Worm (Caenorhabditis elegans) whole organism, L2 larva: ENCODE results near the gene Y53C12B.1.

Source experiments
- C34F6.9 ChIP-seq: fragments of 150-350 bp; optimal IDR thresholded peaks from 2 replicates; lab custom pipeline; 2014; ENCODE audit warnings: missing biosample characterization, missing genetic modification characterization
- F13H6.1 ChIP-seq: sonication (generic microtip); optimal IDR thresholded peaks from 2 replicates; lab custom pipeline; 2016; ENCODE audit warnings: missing genetic modification characterization, missing compliant biosample characterization
- R02D3.7 ChIP-seq: fragments of 150-350 bp; optimal IDR thresholded peaks from 2 replicates; lab custom pipeline; 2014; ENCODE audit warnings: missing biosample characterization, missing genetic modification characterization
- Y55F3AM.14 ChIP-seq: fragments of 200-800 bp; sonication (Bioruptor generic); optimal IDR thresholded peaks from 2 replicates; lab custom pipeline; 2018; ENCODE audit warnings: mild to moderate bottlenecking, missing genetic modification characterization, missing compliant biosample characterization
- ZK546.5 ChIP-seq: sonication (generic microtip); optimal IDR thresholded peaks from 2 replicates; lab custom pipeline; 2017; ENCODE audit warnings: missing biosample characterization, missing genetic modification characterization
- alr-1 ChIP-seq: fragments of 150-350 bp; optimal IDR thresholded peaks from 2 replicates; lab custom pipeline; 2014; ENCODE audit warnings: missing biosample characterization, missing genetic modification characterization
- aly-2 ChIP-seq: fragments of 150-350 bp; optimal IDR thresholded peaks from 2 replicates; lab custom pipeline; 2014; ENCODE audit warnings: missing biosample characterization, missing genetic modification characterization
- ama-1 ChIP-seq: fragments of 150-350 bp; optimal IDR thresholded peaks from 2 replicates; lab custom pipeline; 2018; ENCODE audit warnings: inconsistent platforms
- blmp-1 ChIP-seq: sonication (generic microtip); optimal IDR thresholded peaks from 2 replicates; lab custom pipeline; 2017; ENCODE audit warnings: missing genetic modification characterization, mild to moderate bottlenecking, missing compliant biosample characterization, antibody characterized with exemption, moderate library complexity; ENCODE audit not compliant: insufficient read depth
- ceh-16 ChIP-seq: fragments of 150-350 bp; optimal IDR thresholded peaks from 2 replicates; lab custom pipeline; 2014; ENCODE audit warnings: missing biosample characterization, missing genetic modification characterization
- ceh-82 ChIP-seq: fragments of 150-350 bp; optimal IDR thresholded peaks from 2 replicates; lab custom pipeline; 2014; ENCODE audit warnings: missing biosample characterization, missing genetic modification characterization
- crh-2 ChIP-seq: sonication (generic microtip); optimal IDR thresholded peaks from 2 replicates; lab custom pipeline; 2017; ENCODE audit warnings: missing biosample characterization, missing genetic modification characterization
- dmd-4 ChIP-seq: sonication (generic microtip); optimal IDR thresholded peaks from 2 replicates; lab custom pipeline; 2017; ENCODE audit warnings: missing biosample characterization, missing genetic modification characterization
- egl-27 ChIP-seq: sonication (generic microtip); optimal IDR thresholded peaks from 3 replicates; lab custom pipeline; 2017; ENCODE audit warnings: missing biosample characterization, missing genetic modification reagents, missing genetic modification characterization
- elt-1 ChIP-seq: fragments of 150-350 bp; optimal IDR thresholded peaks from 2 replicates; lab custom pipeline; 2014; ENCODE audit warnings: missing biosample characterization, missing genetic modification characterization
- elt-3 ChIP-seq: sonication (generic microtip); optimal IDR thresholded peaks from 2 replicates; lab custom pipeline; 2017; ENCODE audit warnings: missing biosample characterization, missing genetic modification characterization
- fos-1 ChIP-seq: fragments of 150-350 bp; optimal IDR thresholded peaks from 2 replicates; lab custom pipeline; 2014; ENCODE audit warnings: missing biosample characterization, missing genetic modification characterization
- gmeb-1 ChIP-seq: fragments of 150-350 bp; optimal IDR thresholded peaks from 2 replicates; lab custom pipeline; 2014; ENCODE audit warnings: missing biosample characterization, missing genetic modification characterization
- lin-11 ChIP-seq: fragments of 150-350 bp; sonication (generic microtip); optimal IDR thresholded peaks from 2 replicates; lab custom pipeline; 2014; ENCODE audit warnings: missing biosample characterization, missing genetic modification characterization, inconsistent platforms, mixed read lengths
- lin-13 ChIP-seq: fragments of 150-350 bp; optimal IDR thresholded peaks from 2 replicates; lab custom pipeline; 2014; ENCODE audit warnings: missing biosample characterization, missing genetic modification reagents, missing genetic modification characterization
- lin-39 ChIP-seq: fragments of 150-350 bp; optimal IDR thresholded peaks from 2 replicates; lab custom pipeline; 2014; ENCODE audit warnings: missing biosample characterization, missing genetic modification reagents, missing genetic modification characterization
- lsy-2 ChIP-seq, 2 experiments: fragments of 150-350 bp in 1 of 2; sonication (generic microtip) in 1 of 2; optimal IDR thresholded peaks; 2 replicates each; lab custom pipeline; 2014 to 2017; ENCODE audit warnings: missing biosample characterization in 2 of 2, missing genetic modification characterization in 2 of 2
- mab-5 ChIP-seq: fragments of 150-350 bp; optimal IDR thresholded peaks from 2 replicates; lab custom pipeline; 2014; ENCODE audit warnings: missing biosample characterization, missing genetic modification characterization
- mbf-1 ChIP-seq: sonication (generic microtip); optimal IDR thresholded peaks from 2 replicates; lab custom pipeline; 2017; ENCODE audit warnings: missing biosample characterization, missing genetic modification characterization
- mdl-1 ChIP-seq, 2 experiments: fragments of 150-350 bp in 1 of 2; sonication (generic microtip) in 1 of 2; optimal IDR thresholded peaks; 2 replicates each; lab custom pipeline; 2017; ENCODE audit warnings: missing biosample characterization in 2 of 2, missing genetic modification characterization in 2 of 2
- nhr-10 ChIP-seq: sonication (generic microtip); optimal IDR thresholded peaks from 2 replicates; lab custom pipeline; 2017; ENCODE audit warnings: missing biosample characterization, missing genetic modification characterization
- nhr-11 ChIP-seq: fragments of 150-350 bp; optimal IDR thresholded peaks from 2 replicates; lab custom pipeline; 2014; ENCODE audit warnings: missing biosample characterization, missing genetic modification characterization
- nhr-12 ChIP-seq: fragments of 150-350 bp; optimal IDR thresholded peaks from 2 replicates; lab custom pipeline; 2014; ENCODE audit warnings: missing biosample characterization, missing genetic modification characterization
- nhr-129 ChIP-seq: fragments of 150-350 bp; optimal IDR thresholded peaks from 2 replicates; lab custom pipeline; 2014; ENCODE audit warnings: missing biosample characterization, missing genetic modification characterization
- nhr-21 ChIP-seq: fragments of 150-350 bp; optimal IDR thresholded peaks from 2 replicates; lab custom pipeline; 2014; ENCODE audit warnings: missing biosample characterization, missing genetic modification characterization
- nhr-23 ChIP-seq: fragments of 150-350 bp; optimal IDR thresholded peaks from 2 replicates; lab custom pipeline; 2014; ENCODE audit warnings: missing biosample characterization, missing genetic modification reagents, missing genetic modification characterization
- nhr-237 ChIP-seq: fragments of 150-350 bp; optimal IDR thresholded peaks from 2 replicates; lab custom pipeline; 2014; ENCODE audit warnings: missing biosample characterization, missing genetic modification characterization
- nhr-25 ChIP-seq: fragments of 150-350 bp; sonication (generic microtip); optimal IDR thresholded peaks from 3 replicates; lab custom pipeline; 2014; ENCODE audit warnings: missing biosample characterization, missing genetic modification characterization
- nhr-6 ChIP-seq: fragments of 150-350 bp; optimal IDR thresholded peaks from 2 replicates; lab custom pipeline; 2014; ENCODE audit warnings: missing biosample characterization, missing genetic modification characterization
- nhr-77 ChIP-seq: fragments of 150-350 bp; optimal IDR thresholded peaks from 2 replicates; lab custom pipeline; 2014; ENCODE audit warnings: missing biosample characterization, missing genetic modification characterization
- peb-1 ChIP-seq: fragments of 150-350 bp; optimal IDR thresholded peaks from 2 replicates; lab custom pipeline; 2014; ENCODE audit warnings: missing biosample characterization, missing genetic modification characterization
- sem-4 ChIP-seq: fragments of 150-350 bp; optimal IDR thresholded peaks from 2 replicates; lab custom pipeline; 2014; ENCODE audit warnings: missing biosample characterization, missing genetic modification reagents, missing genetic modification characterization
- skn-1 ChIP-seq: sonication (generic microtip); optimal IDR thresholded peaks from 2 replicates; lab custom pipeline; 2017; ENCODE audit warnings: missing biosample characterization, missing genetic modification characterization
- sma-3 ChIP-seq: sonication (generic microtip); optimal IDR thresholded peaks from 2 replicates; lab custom pipeline; 2016; ENCODE audit warnings: missing genetic modification reagents, missing genetic modification characterization, missing compliant biosample characterization
- sma-9 ChIP-seq, 2 experiments: fragments of 150-350 bp in 1 of 2; sonication (generic microtip) in 1 of 2; optimal IDR thresholded peaks; 2 replicates each; lab custom pipeline; 2014 to 2016; ENCODE audit warnings: missing genetic modification characterization in 2 of 2, mild to moderate bottlenecking in 1 of 2, missing biosample characterization in 1 of 2, missing compliant biosample characterization in 1 of 2, missing genetic modification reagents in 1 of 2, moderate library complexity in 1 of 2
- snpc-4 ChIP-seq: fragments of 150-350 bp; optimal IDR thresholded peaks from 2 replicates; lab custom pipeline; 2014; ENCODE audit warnings: missing biosample characterization, missing genetic modification characterization
- unc-39 ChIP-seq: fragments of 150-350 bp; optimal IDR thresholded peaks from 2 replicates; lab custom pipeline; 2014; ENCODE audit warnings: missing biosample characterization, missing genetic modification characterization
- unc-55 ChIP-seq: fragments of 150-350 bp; sonication (generic microtip); optimal IDR thresholded peaks from 3 replicates; lab custom pipeline; 2014; ENCODE audit warnings: missing biosample characterization, missing genetic modification reagents, missing genetic modification characterization
- unc-62 ChIP-seq: fragments of 150-350 bp; optimal IDR thresholded peaks from 2 replicates; lab custom pipeline; 2014; ENCODE audit warnings: missing biosample characterization, missing genetic modification reagents, missing genetic modification characterization
- zag-1 ChIP-seq: fragments of 150-350 bp; optimal IDR thresholded peaks from 2 replicates; lab custom pipeline; 2014; ENCODE audit warnings: missing biosample characterization, missing genetic modification characterization
- ztf-1 ChIP-seq: fragments of 200-800 bp; sonication (Bioruptor generic); conservative IDR thresholded peaks from 2 replicates; pipeline ENCODE4 v1.3.6; 2022; ENCODE audit warnings: missing genetic modification characterization, missing compliant biosample characterization
- ztf-11 ChIP-seq: sonication (generic microtip); optimal IDR thresholded peaks from 2 replicates; lab custom pipeline; 2017; ENCODE audit warnings: missing biosample characterization, missing genetic modification characterization
- ztf-4 ChIP-seq: fragments of 150-350 bp; optimal IDR thresholded peaks from 2 replicates; lab custom pipeline; 2014; ENCODE audit warnings: missing biosample characterization, missing genetic modification characterization

Gene Y53C12B.1

DNA sequence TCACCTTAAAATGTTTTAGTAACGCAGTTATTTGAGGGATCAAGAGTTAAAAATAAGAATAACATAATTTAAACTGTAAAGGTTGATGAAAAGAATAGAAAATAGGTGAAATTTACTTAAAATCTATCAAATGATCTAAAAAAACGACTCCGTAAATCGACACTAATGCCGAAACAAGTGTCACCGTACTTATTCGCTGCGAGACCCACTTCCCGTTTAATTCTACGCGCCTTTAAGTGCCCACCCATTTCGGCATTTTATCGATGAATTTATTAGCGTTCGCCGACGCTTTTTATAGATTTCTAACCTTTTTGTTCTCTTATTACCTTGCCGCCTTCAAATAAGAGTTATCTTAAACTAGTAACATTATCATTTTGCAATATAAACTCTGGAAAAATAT lies at the start of gene Y53C12B.1, which contains the start of gene nos-3:
Gene Y53C12B.1 (minus strand): TSS at position 10 of the 400 bp plus-strand sequence.
Gene nos-3 (plus strand): TSS at position 248 of the 400 bp plus-strand sequence.
- TF ChIP-seq ztf-11 (tag; lab: Kevin White, UChicago) (no peak), C34F6.9 (tag; lab: Kevin White, UChicago) (peak; percentile 85), R02D3.7 (tag; lab: Kevin White, UChicago) (peak; percentile 83), nhr-11 (tag; lab: Kevin White, UChicago) (no peak), lsy-2 (tag; optimal IDR thresholded peaks at IDR 0.05; lab: Kevin White, UChicago) (peak; percentile 97 to 99), dmd-4 (no peak), egl-27 (peak; percentile 12), mdl-1 (tag; optimal IDR thresholded peaks at IDR 0.05; lab: Kevin White, UChicago) (no peak), sma-3 (GFP tag; lab: Kevin White, UChicago) (peak; percentile 77), nhr-12 (no peak), ZK546.5 (no peak), peb-1 (no peak), F13H6.1 (peak; percentile 71), nhr-10 (tag; lab: Kevin White, UChicago) (no peak), lin-13 (GFP tag; lab: Kevin White, UChicago) (peak; percentile 80), elt-1 (tag; lab: Kevin White, UChicago) (no peak), ztf-4 (tag; lab: Kevin White, UChicago) (no peak), mbf-1 (tag; lab: Kevin White, UChicago) (no peak), ama-1 (no peak), sem-4 (tag; lab: Kevin White, UChicago) (peak; percentile 50), blmp-1 (tag; lab: Kevin White, UChicago) (peak; percentile 24), nhr-6 (tag; lab: Kevin White, UChicago) (no peak), crh-2 (tag; lab: Kevin White, UChicago) (peak; percentile 92), aly-2 (tag; lab: Kevin White, UChicago) (no peak), ztf-1 (GFP tag; lab: Robert Waterston, UW) (no peak), ceh-82 (tag; lab: Kevin White, UChicago) (no peak), unc-39 (no peak), alr-1 (tag; lab: Kevin White, UChicago) (no peak), nhr-237 (tag; lab: Kevin White, UChicago) (no peak), nhr-129 (tag; lab: Kevin White, UChicago) (peak; percentile 88), lin-39 (tag; lab: Kevin White, UChicago) (no peak), ceh-16 (peak; percentile 17), skn-1 (tag; lab: Kevin White, UChicago) (no peak), sma-9 (GFP tag; optimal IDR thresholded peaks at IDR 0.05; lab: Kevin White, UChicago) (peak; percentile 82), sma-9 (tag; optimal IDR thresholded peaks at IDR 0.05; lab: Kevin White, UChicago) (no peak), nhr-21 (tag; lab: Kevin White, UChicago) (peak; percentile 83), lin-11 (tag; lab: Kevin White, UChicago) (peak; percentile 66), mab-5 (tag; lab: Kevin White, UChicago) (peak; percentile 62), nhr-77 (tag; lab: Kevin White, UChicago) (no peak), Y55F3AM.14 (GFP tag; lab: Kevin White, UChicago) (no peak), elt-3 (tag; lab: Kevin White, UChicago) (no peak), gmeb-1 (tag; lab: Kevin White, UChicago) (peak; percentile 84), nhr-25 (tag; lab: Kevin White, UChicago) (peak; percentile 75), unc-62 (no peak), fos-1 (tag; lab: Kevin White, UChicago) (peak; percentile 54), nhr-23 (tag; lab: Kevin White, UChicago) (no peak), unc-55 (peak; percentile 98), zag-1 (no peak), snpc-4 (tag; lab: Kevin White, UChicago) (peak; percentile 57)
- TF ChIP-seq, all 48 proteins: peak for 21
